Worm (Caenorhabditis elegans) whole organism, young adult: ENCODE results near the gene efn-3.
A peak's percentile ranks its signal among the peaks of the same experiment; 100 is the strongest.

Experiments used
- B0261.1 ChIP-seq: sonication (generic microtip); optimal IDR thresholded peaks from 2 replicates; lab custom pipeline; 2016; ENCODE audit warnings: mild to moderate bottlenecking, missing genetic modification characterization, moderate library complexity, missing compliant biosample characterization
- B0336.3 ChIP-seq: fragments of 200-800 bp; sonication (Bioruptor generic); IDR thresholded peaks from 2 replicates; pipeline ENCODE4 v1.3.6; 2022; ENCODE audit warnings: missing genetic modification characterization, missing compliant biosample characterization
- C06A6.2 ChIP-seq: fragments of 200-800 bp; sonication (Bioruptor generic); conservative IDR thresholded peaks from 2 replicates; pipeline ENCODE4 v1.3.6; 2022; ENCODE audit warnings: missing genetic modification characterization, missing compliant biosample characterization
- C17E4.6 ChIP-seq: fragments of 200-800 bp; sonication (Bioruptor generic); IDR thresholded peaks from 2 replicates; pipeline ENCODE4 v1.3.6; 2022; ENCODE audit warnings: missing genetic modification reagents, missing genetic modification characterization, missing compliant biosample characterization
- F52B5.7 ChIP-seq: sonication (generic microtip); optimal IDR thresholded peaks from 2 replicates; lab custom pipeline; 2016; ENCODE audit warnings: mild to moderate bottlenecking, missing genetic modification characterization, missing compliant biosample characterization
- K11D2.4 ChIP-seq: fragments of 200-800 bp; sonication (Bioruptor generic); IDR thresholded peaks from 2 replicates; pipeline ENCODE4 v1.3.6; 2022; ENCODE audit warnings: missing genetic modification reagents, missing genetic modification characterization, missing compliant biosample characterization
- T07F8.4 ChIP-seq: sonication (generic microtip); optimal IDR thresholded peaks from 2 replicates; lab custom pipeline; 2016; ENCODE audit warnings: mild to moderate bottlenecking, missing genetic modification characterization, moderate library complexity, missing compliant biosample characterization
- Y53F4B.3 ChIP-seq: fragments of 200-800 bp; sonication (Bioruptor generic); IDR thresholded peaks from 2 replicates; pipeline ENCODE4 v1.3.6; 2022; ENCODE audit warnings: missing genetic modification reagents, missing genetic modification characterization, missing compliant biosample characterization
- Y53G8AR.9 ChIP-seq: fragments of 200-800 bp; sonication (Bioruptor generic); conservative IDR thresholded peaks from 2 replicates; pipeline ENCODE4 v1.3.6; 2022; ENCODE audit warnings: missing genetic modification reagents, missing genetic modification characterization, missing compliant biosample characterization
- Y56A3A.18 ChIP-seq: fragments of 200-800 bp; sonication (Bioruptor generic); IDR thresholded peaks from 2 replicates; pipeline ENCODE4 v1.3.6; 2022; ENCODE audit warnings: missing genetic modification reagents, missing genetic modification characterization, missing compliant biosample characterization
- Y79H2A.3 ChIP-seq: fragments of 200-800 bp; sonication (Bioruptor generic); conservative IDR thresholded peaks from 2 replicates; pipeline ENCODE4 v1.3.6; 2022; ENCODE audit warnings: missing genetic modification reagents, missing genetic modification characterization, missing compliant biosample characterization
- attf-3 ChIP-seq: fragments of 200-800 bp; sonication (Bioruptor generic); conservative IDR thresholded peaks from 2 replicates; pipeline ENCODE4 v1.3.6; 2022; ENCODE audit warnings: missing genetic modification reagents, missing genetic modification characterization, missing compliant biosample characterization
- bed-2 ChIP-seq: fragments of 200-800 bp; sonication (Bioruptor generic); IDR thresholded peaks from 2 replicates; pipeline ENCODE4 v1.3.6; 2022; ENCODE audit warnings: missing genetic modification reagents, missing genetic modification characterization, missing compliant biosample characterization
- cebp-1 ChIP-seq, 2 experiments: fragments of 200-800 bp in 1 of 2; sonication (Bioruptor generic) in 1 of 2; sonication (generic microtip) in 1 of 2; IDR thresholded peaks in 1 of 2; optimal IDR thresholded peaks in 1 of 2; 2 replicates each; pipeline versions ENCODE4 v1.3.6 to Lab custom; 2017 to 2022; ENCODE audit warnings: missing compliant biosample characterization in 2 of 2, missing genetic modification characterization in 2 of 2, mild to moderate bottlenecking in 1 of 2, missing genetic modification reagents in 1 of 2, moderate library complexity in 1 of 2
- ceh-100 ChIP-seq: fragments of 200-800 bp; sonication (Bioruptor generic); IDR thresholded peaks from 2 replicates; pipeline ENCODE4 v1.3.6; 2022; ENCODE audit warnings: missing genetic modification reagents, missing genetic modification characterization, missing compliant biosample characterization
- ceh-27 ChIP-seq: fragments of 200-800 bp; sonication (Bioruptor generic); optimal IDR thresholded peaks from 2 replicates; lab custom pipeline; 2018; ENCODE audit warnings: mild to moderate bottlenecking, missing genetic modification characterization, moderate library complexity, missing compliant biosample characterization
- ceh-40 ChIP-seq: fragments of 200-800 bp; sonication (Bioruptor generic); IDR thresholded peaks from 2 replicates; pipeline ENCODE4 v1.3.6; 2022; ENCODE audit warnings: missing genetic modification characterization, missing compliant biosample characterization
- ceh-79 ChIP-seq: sonication (generic microtip); optimal IDR thresholded peaks from 2 replicates; lab custom pipeline; 2017; ENCODE audit warnings: mild to moderate bottlenecking, missing genetic modification characterization, missing compliant biosample characterization
- dox-1 ChIP-seq: fragments of 200-800 bp; sonication (Bioruptor generic); IDR thresholded peaks from 2 replicates; pipeline ENCODE4 v1.3.6; 2022; ENCODE audit warnings: missing genetic modification reagents, missing genetic modification characterization, missing compliant biosample characterization
- dpff-1 ChIP-seq: sonication (generic microtip); optimal IDR thresholded peaks from 2 replicates; lab custom pipeline; 2017; ENCODE audit warnings: mild to moderate bottlenecking, missing genetic modification characterization, missing compliant biosample characterization
- egl-44 ChIP-seq: fragments of 200-800 bp; sonication (Bioruptor generic); IDR thresholded peaks from 2 replicates; pipeline ENCODE4 v1.3.6; 2022; ENCODE audit warnings: missing genetic modification reagents, missing genetic modification characterization, missing compliant biosample characterization
- gei-17 ChIP-seq: fragments of 200-800 bp; sonication (Bioruptor generic); optimal IDR thresholded peaks from 2 replicates; lab custom pipeline; 2018; ENCODE audit warnings: mild to moderate bottlenecking, missing genetic modification characterization, missing compliant biosample characterization
- hmg-1.2 ChIP-seq: fragments of 200-800 bp; sonication (Bioruptor generic); IDR thresholded peaks from 2 replicates; pipeline ENCODE4 v1.3.6; 2022; ENCODE audit warnings: missing genetic modification reagents, missing genetic modification characterization, missing compliant biosample characterization
- hmg-20 ChIP-seq: fragments of 200-800 bp; sonication (Bioruptor generic); IDR thresholded peaks from 2 replicates; pipeline ENCODE4 v1.3.6; 2022; ENCODE audit warnings: missing genetic modification reagents, missing genetic modification characterization, missing compliant biosample characterization
- lin-26 ChIP-seq: fragments of 200-800 bp; sonication (Bioruptor generic); IDR thresholded peaks from 2 replicates; pipeline ENCODE4 v1.3.6; 2022; ENCODE audit warnings: missing genetic modification reagents, missing genetic modification characterization, missing compliant biosample characterization
- lsl-1 ChIP-seq: fragments of 200-800 bp; sonication (Bioruptor generic); optimal IDR thresholded peaks from 2 replicates; lab custom pipeline; 2018; ENCODE audit warnings: mild to moderate bottlenecking, missing genetic modification characterization, moderate library complexity, missing compliant biosample characterization
- lsy-27 ChIP-seq: sonication (generic microtip); optimal IDR thresholded peaks from 2 replicates; lab custom pipeline; 2017; ENCODE audit warnings: missing genetic modification characterization, mild to moderate bottlenecking, missing compliant biosample characterization, antibody characterized with exemption, missing genotype, borderline replicate concordance; ENCODE audit not compliant: insufficient read depth
- madf-3 ChIP-seq: fragments of 200-800 bp; sonication (Bioruptor generic); IDR thresholded peaks from 2 replicates; pipeline ENCODE4 v1.3.6; 2022; ENCODE audit warnings: missing genetic modification reagents, missing genetic modification characterization, missing compliant biosample characterization
- mcd-1 ChIP-seq: fragments of 200-800 bp; sonication (Bioruptor generic); IDR thresholded peaks from 2 replicates; pipeline ENCODE4 v1.3.6; 2022; ENCODE audit warnings: missing genetic modification reagents, missing genetic modification characterization, missing compliant biosample characterization
- nfya-1 ChIP-seq: sonication (generic microtip); optimal IDR thresholded peaks from 2 replicates; lab custom pipeline; 2017; ENCODE audit warnings: antibody characterized with exemption, missing compliant biosample characterization, missing genetic modification characterization, borderline replicate concordance; ENCODE audit not compliant: insufficient read depth
- nfyb-1 ChIP-seq: fragments of 200-800 bp; sonication (Bioruptor generic); IDR thresholded peaks from 2 replicates; pipeline ENCODE4 v1.3.6; 2022; ENCODE audit warnings: missing genetic modification reagents, missing genetic modification characterization, missing compliant biosample characterization
- nhr-80 ChIP-seq: sonication (generic microtip); optimal IDR thresholded peaks from 2 replicates; lab custom pipeline; 2016; ENCODE audit warnings: missing genetic modification characterization, missing compliant biosample characterization
- nhr-90 ChIP-seq: sonication (generic microtip); optimal IDR thresholded peaks from 2 replicates; lab custom pipeline; 2016; ENCODE audit warnings: missing genotype, mild to moderate bottlenecking, missing genetic modification characterization, missing compliant biosample characterization
- pha-4 ChIP-seq: fragments of 150-350 bp; sonication (generic microtip); optimal IDR thresholded peaks from 2 replicates; lab custom pipeline; 2014; ENCODE audit warnings: missing biosample characterization, missing genetic modification reagents, missing genetic modification characterization
- rcor-1 ChIP-seq: fragments of 200-800 bp; sonication (Bioruptor generic); IDR thresholded peaks from 2 replicates; pipeline ENCODE4 v1.3.6; 2022; ENCODE audit warnings: missing genetic modification reagents, missing genetic modification characterization, missing compliant biosample characterization
- rpc-1 ChIP-seq, 2 experiments: fragments of 150-350 bp in 1 of 2; sonication (generic microtip) in 1 of 2; optimal IDR thresholded peaks; 2 replicates each; lab custom pipeline; 2014 to 2018; ENCODE audit warnings: missing biosample characterization in 1 of 2, missing genetic modification characterization in 1 of 2, missing genetic modification reagents in 1 of 2, missing genotype in 1 of 2
- sea-2 ChIP-seq: fragments of 200-800 bp; sonication (Bioruptor generic); IDR thresholded peaks from 2 replicates; pipeline ENCODE4 v1.3.6; 2022; ENCODE audit warnings: missing genetic modification characterization, missing compliant biosample characterization
- snpc-1.3 ChIP-seq: sonication (generic microtip); optimal IDR thresholded peaks from 2 replicates; lab custom pipeline; 2017; ENCODE audit warnings: missing genetic modification characterization, mild to moderate bottlenecking, missing compliant biosample characterization, antibody characterized with exemption, moderate library complexity, missing genotype, missing genetic modification reagents; ENCODE audit not compliant: insufficient read depth
- snpc-4 ChIP-seq, 5 experiments: fragments of 150-350 bp in 1 of 5; sonication (generic microtip) in 4 of 5; optimal IDR thresholded peaks; 2 replicates each; lab custom pipeline; 2014 to 2018; ENCODE audit warnings: missing genetic modification characterization in 5 of 5, missing biosample characterization in 3 of 5, antibody characterized with exemption in 2 of 5, mild to moderate bottlenecking in 2 of 5, missing compliant biosample characterization in 2 of 5, missing genotype in 2 of 5, moderate library complexity in 2 of 5, missing genetic modification reagents in 1 of 5
- sptf-2 ChIP-seq: fragments of 200-800 bp; sonication (Bioruptor generic); optimal IDR thresholded peaks from 2 replicates; lab custom pipeline; 2018; ENCODE audit warnings: mild to moderate bottlenecking, missing genetic modification characterization, missing compliant biosample characterization
- tbp1 ChIP-seq: fragments of 200-800 bp; sonication (Bioruptor generic); optimal IDR thresholded peaks from 2 replicates; lab custom pipeline; 2018; ENCODE audit warnings: mild to moderate bottlenecking, missing genetic modification characterization, missing compliant biosample characterization
- unc-62 ChIP-seq: fragments of 150-350 bp; optimal IDR thresholded peaks from 2 replicates; lab custom pipeline; 2014; ENCODE audit warnings: missing biosample characterization, missing genetic modification reagents, missing genetic modification characterization
- zim-3 ChIP-seq: sonication (generic microtip); optimal IDR thresholded peaks from 2 replicates; lab custom pipeline; 2017; ENCODE audit warnings: mild to moderate bottlenecking, missing genetic modification characterization, moderate library complexity, missing compliant biosample characterization
- ztf-18 ChIP-seq: sonication (generic microtip); optimal IDR thresholded peaks from 2 replicates; lab custom pipeline; 2016; ENCODE audit warnings: missing genotype, mild to moderate bottlenecking, missing genetic modification characterization, missing compliant biosample characterization

efn-3 gene

DNA sequence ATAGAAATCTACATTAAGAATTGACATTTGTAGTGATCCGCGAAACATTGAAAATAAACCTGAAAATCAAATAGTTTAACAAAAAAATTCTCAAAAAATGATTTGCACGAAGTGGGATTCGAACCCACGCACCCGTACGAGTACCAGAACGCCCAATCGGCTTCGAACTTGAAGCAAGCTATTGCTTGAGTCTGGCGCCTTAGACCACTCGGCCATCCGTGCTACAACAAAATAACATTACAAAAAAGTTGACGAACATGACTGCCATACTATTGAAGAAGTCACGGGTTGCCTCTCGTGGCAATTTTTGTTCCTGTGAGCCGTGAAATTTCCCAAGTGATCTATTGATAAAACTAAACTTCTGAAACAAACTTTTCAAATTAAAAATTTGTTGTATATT, 34.0 kb downstream of the efn-3 start (continued):
- TF ChIP-seq hmg-1.2 (GFP tag; lab: Robert Waterston, UW) (peak; percentile 44; the same call in 1 of the 2 replicates), nhr-90 (peak; percentile 32), B0261.1 (peak; percentile 72), rcor-1 (peak; percentile 62), T07F8.4 (tag; lab: Kevin White, UChicago) (no peak)
- TF ChIP-seq, all 124 proteins: peak for 19

DNA sequence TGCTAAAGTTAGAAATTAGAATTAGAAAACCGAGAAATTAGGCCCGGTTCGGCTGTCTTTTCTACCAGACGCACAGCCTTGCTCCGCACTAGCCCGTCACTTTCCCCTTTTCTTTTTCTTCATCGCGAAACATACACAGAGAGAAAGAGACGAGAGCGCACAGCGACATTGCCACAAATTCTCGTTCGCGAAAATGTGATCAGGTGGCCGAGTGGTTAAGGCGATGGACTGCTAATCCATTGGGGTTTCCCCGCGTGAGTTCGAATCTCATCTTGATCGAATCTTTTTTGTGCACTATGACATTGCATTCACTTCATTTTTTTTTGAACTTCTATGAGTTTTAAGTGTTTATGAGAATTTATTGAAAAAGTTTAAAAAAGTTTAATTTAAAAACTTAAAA, 34.8 kb downstream of the efn-3 start:
- TF ChIP-seq dox-1 (GFP tag; lab: Robert Waterston, UW), result peak; percentile 90
- peak; percentile 49; the same call in 1 of the 2 replicates for TF ChIP-seq ceh-100 (GFP tag; lab: Robert Waterston, UW)
- peak; percentile 60 for TF ChIP-seq K11D2.4
- peak; percentile 54; the same call in 1 of the 2 replicates for TF ChIP-seq egl-44 (GFP tag; lab: Robert Waterston, UW)
- peak; percentile 89 for TF ChIP-seq B0261.1
- no peak for TF ChIP-seq C17E4.6 (GFP tag; lab: Robert Waterston, UW)
- TF ChIP-seq F52B5.7, result no peak
- TF ChIP-seq tbp1, result peak; percentile 92
- peak; percentile 75; the same call in 1 of the 2 replicates for TF ChIP-seq Y56A3A.18 (GFP tag; lab: Robert Waterston, UW)
- no peak for TF ChIP-seq ceh-40 (GFP tag; lab: Robert Waterston, UW)
- peak; percentile 65 for TF ChIP-seq mcd-1 (GFP tag; lab: Robert Waterston, UW)
- TF ChIP-seq cebp-1 (GFP tag; IDR thresholded peaks at IDR 0.05; lab: Robert Waterston, UW), result 0 out of 2 replicates have a peak, but pooled peaks have one; percentile 9
- TF ChIP-seq cebp-1 (tag; optimal IDR thresholded peaks at IDR 0.05; lab: Kevin White, UChicago), result no peak
- peak; percentile 48; the same call in 1 of the 2 replicates for TF ChIP-seq B0336.3 (GFP tag; lab: Robert Waterston, UW)
- TF ChIP-seq snpc-1.3 (tag; lab: Kevin White, UChicago), result peak; percentile 53
- no peak for TF ChIP-seq Y79H2A.3 (GFP tag; lab: Robert Waterston, UW)
- TF ChIP-seq hmg-20 (GFP tag; lab: Robert Waterston, UW), result peak; percentile 33; the same call in 1 of the 2 replicates
- TF ChIP-seq rpc-1 (optimal IDR thresholded peaks at IDR 0.05; lab: Kevin White, UChicago), result peak; percentile 62
- TF ChIP-seq rpc-1 (tag; optimal IDR thresholded peaks at IDR 0.05; lab: Kevin White, UChicago), result peak; percentile 79
- peak; percentile 6 for TF ChIP-seq sptf-2
- TF ChIP-seq attf-3 (GFP tag; lab: Robert Waterston, UW), result peak; percentile 48
- TF ChIP-seq nfya-1 (tag; lab: Kevin White, UChicago), result no peak
- TF ChIP-seq madf-3 (GFP tag; lab: Robert Waterston, UW), result no peak
- no peak for TF ChIP-seq unc-62 (GFP tag; lab: Kevin White, UChicago)
- TF ChIP-seq snpc-4 (GFP tag; optimal IDR thresholded peaks at IDR 0.05; lab: Kevin White, UChicago), result peak; percentile 9
- peak in 3 of 4 experiments; percentile 31 to 65 (median 41) for TF ChIP-seq snpc-4 (tag; optimal IDR thresholded peaks at IDR 0.05; lab: Kevin White, UChicago)
- peak; percentile 57 for TF ChIP-seq ceh-27
- TF ChIP-seq nhr-80 (tag; lab: Kevin White, UChicago), result peak; percentile 41
- TF ChIP-seq lsl-1 (GFP tag; lab: Kevin White, UChicago), result no peak
- TF ChIP-seq ceh-79 (tag; lab: Kevin White, UChicago), result no peak
- TF ChIP-seq lsy-27 (tag; lab: Kevin White, UChicago), result peak; percentile 31
- no peak for TF ChIP-seq sea-2
- TF ChIP-seq T07F8.4 (tag; lab: Kevin White, UChicago), result peak; percentile 38
- TF ChIP-seq Y53F4B.3 (GFP tag; lab: Robert Waterston, UW), result peak; percentile 50; the same call in 1 of the 2 replicates
- TF ChIP-seq pha-4, result no peak
- TF ChIP-seq gei-17 (GFP tag; lab: Kevin White, UChicago), result peak; percentile 75
- TF ChIP-seq nfyb-1 (GFP tag; lab: Robert Waterston, UW), result peak; percentile 47; the same call in 1 of the 2 replicates
- TF ChIP-seq zim-3 (tag; lab: Kevin White, UChicago), result peak; percentile 13
- TF ChIP-seq ztf-18 (tag; lab: Kevin White, UChicago), result peak; percentile 14
- 0 out of 2 replicates have a peak, but pooled peaks have one; percentile 35 for TF ChIP-seq Y53G8AR.9 (GFP tag; lab: Robert Waterston, UW)
- TF ChIP-seq dpff-1 (tag; lab: Kevin White, UChicago), result no peak
- TF ChIP-seq bed-2, result no peak
- peak; percentile 60 for TF ChIP-seq nhr-90
- 0 out of 2 replicates have a peak, but pooled peaks have one; percentile 34 for TF ChIP-seq C06A6.2 (GFP tag; lab: Robert Waterston, UW)
- peak; percentile 84 for TF ChIP-seq lin-26 (GFP tag; lab: Robert Waterston, UW)
